Worm (Caenorhabditis elegans) whole organism, L2 larva: ENCODE results near the gene K06H7.7.

Experiments
- aly-2 ChIP-seq: fragments of 150-350 bp; optimal IDR thresholded peaks from 2 replicates; lab custom pipeline; 2014; ENCODE audit warnings: missing biosample characterization, missing genetic modification characterization
- ama-1 ChIP-seq: fragments of 150-350 bp; optimal IDR thresholded peaks from 2 replicates; lab custom pipeline; 2018; ENCODE audit warnings: inconsistent platforms
- blmp-1 ChIP-seq: sonication (generic microtip); optimal IDR thresholded peaks from 2 replicates; lab custom pipeline; 2017; ENCODE audit warnings: missing genetic modification characterization, mild to moderate bottlenecking, missing compliant biosample characterization, antibody characterized with exemption, moderate library complexity; ENCODE audit not compliant: insufficient read depth
- ceh-82 ChIP-seq: fragments of 150-350 bp; optimal IDR thresholded peaks from 2 replicates; lab custom pipeline; 2014; ENCODE audit warnings: missing biosample characterization, missing genetic modification characterization
- elt-3 ChIP-seq: sonication (generic microtip); optimal IDR thresholded peaks from 2 replicates; lab custom pipeline; 2017; ENCODE audit warnings: missing biosample characterization, missing genetic modification characterization
- lin-39 ChIP-seq: fragments of 150-350 bp; optimal IDR thresholded peaks from 2 replicates; lab custom pipeline; 2014; ENCODE audit warnings: missing biosample characterization, missing genetic modification reagents, missing genetic modification characterization
- nhr-11 ChIP-seq: fragments of 150-350 bp; optimal IDR thresholded peaks from 2 replicates; lab custom pipeline; 2014; ENCODE audit warnings: missing biosample characterization, missing genetic modification characterization
- nhr-12 ChIP-seq: fragments of 150-350 bp; optimal IDR thresholded peaks from 2 replicates; lab custom pipeline; 2014; ENCODE audit warnings: missing biosample characterization, missing genetic modification characterization
- nhr-129 ChIP-seq: fragments of 150-350 bp; optimal IDR thresholded peaks from 2 replicates; lab custom pipeline; 2014; ENCODE audit warnings: missing biosample characterization, missing genetic modification characterization
- nhr-237 ChIP-seq: fragments of 150-350 bp; optimal IDR thresholded peaks from 2 replicates; lab custom pipeline; 2014; ENCODE audit warnings: missing biosample characterization, missing genetic modification characterization
- sma-3 ChIP-seq: sonication (generic microtip); optimal IDR thresholded peaks from 2 replicates; lab custom pipeline; 2016; ENCODE audit warnings: missing genetic modification reagents, missing genetic modification characterization, missing compliant biosample characterization
- snpc-4 ChIP-seq: fragments of 150-350 bp; optimal IDR thresholded peaks from 2 replicates; lab custom pipeline; 2014; ENCODE audit warnings: missing biosample characterization, missing genetic modification characterization
- unc-62 ChIP-seq: fragments of 150-350 bp; optimal IDR thresholded peaks from 2 replicates; lab custom pipeline; 2014; ENCODE audit warnings: missing biosample characterization, missing genetic modification reagents, missing genetic modification characterization
- ztf-4 ChIP-seq: fragments of 150-350 bp; optimal IDR thresholded peaks from 2 replicates; lab custom pipeline; 2014; ENCODE audit warnings: missing biosample characterization, missing genetic modification characterization

DNA sequence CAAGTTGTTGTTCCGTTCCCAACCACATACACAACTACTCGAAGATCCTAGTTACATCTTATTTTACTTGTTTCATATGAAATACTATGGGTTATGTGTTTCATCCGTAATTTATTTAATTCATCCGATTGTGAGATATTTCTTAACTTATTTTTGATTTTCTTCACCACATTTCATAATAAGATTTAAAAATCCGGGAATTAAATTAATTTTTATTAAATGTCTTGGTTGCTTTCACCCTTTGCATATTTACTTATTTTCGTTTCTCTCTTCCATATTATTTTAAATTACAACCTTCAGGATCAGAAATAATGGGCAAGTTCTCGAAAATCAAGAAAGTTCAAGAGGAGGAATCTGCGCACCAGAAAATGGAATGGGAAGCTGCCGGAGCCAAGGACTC, 39.5 kb downstream of the K06H7.7 start, which contains the start of gene K12H4.3:
- TF ChIP-seq nhr-129 (tag; lab: Kevin White, UChicago) (no peak), sma-3 (no peak), lin-39 (no peak), unc-62 (GFP tag; lab: Kevin White, UChicago) (no peak), nhr-11 (tag; lab: Kevin White, UChicago) (no peak), snpc-4 (no peak), ama-1 (lab: Kevin White, UChicago) (no peak), aly-2 (no peak), nhr-12 (tag; lab: Kevin White, UChicago) (no peak), nhr-237 (no peak), ceh-82 (tag; lab: Kevin White, UChicago) (no peak), blmp-1 (tag; lab: Kevin White, UChicago) (no peak), ztf-4 (tag; lab: Kevin White, UChicago) (no peak), elt-3 (no peak)
